Worm (Caenorhabditis elegans): ENCODE measurements around the gene mpz-6.

mpz-6 gene

ce11 chrII:9372991-9373390 is 33.9 kb downstream of the mpz-6 start, which contains the start of gene C06C3.4:
Gene C06C3.4 (plus strand): TSS chrII:9373291.
- TF ChIP-seq pha-4 (tag; optimal IDR thresholded peaks at IDR 0.05) (no peak), somi-1 (GFP tag; optimal IDR thresholded peaks at IDR 0.05) (no peak), mel-28 (tag; optimal IDR thresholded peaks at IDR 0.05; ENCODE audit: borderline replicate concordance) (no peak), lin-26 (GFP tag; IDR thresholded peaks at IDR 0.05) (no peak), madf-10 (tag; optimal IDR thresholded peaks at IDR 0.05) (no peak), ztf-22 (GFP tag; optimal IDR thresholded peaks at IDR 0.05) (no peak), lin-40 (tag; optimal IDR thresholded peaks at IDR 0.05) (no peak), lin-35 (GFP tag; optimal IDR thresholded peaks at IDR 0.05) (no peak), ceh-100 (GFP tag; IDR thresholded peaks at IDR 0.05) (no peak), cebp-2 (GFP tag; IDR thresholded peaks at IDR 0.05) (no peak), B0035.1 (tag; optimal IDR thresholded peaks at IDR 0.05) (no peak), lsy-27 (tag; optimal IDR thresholded peaks at IDR 0.05; ENCODE audit: borderline replicate concordance, insufficient read depth) (no peak), rec-8 (tag; optimal IDR thresholded peaks at IDR 0.05) (no peak), nfyb-1 (GFP tag; IDR thresholded peaks at IDR 0.05) (no peak), F23B12.7 (tag; optimal IDR thresholded peaks at IDR 0.05; ENCODE audit: insufficient read depth) (no peak), hlh-12 (tag; optimal IDR thresholded peaks at IDR 0.05) (no peak), hlh-26 (GFP tag; conservative IDR thresholded peaks at IDR 0.05) (no peak), mes-4 (tag; optimal IDR thresholded peaks at IDR 0.05) (no peak), sptf-2 (GFP tag; optimal IDR thresholded peaks at IDR 0.05) (no peak)

- TF ChIP-seq pbrm-1 (GFP tag; IDR thresholded peaks at IDR 0.05) (no peak), K11D2.4 (GFP tag; IDR thresholded peaks at IDR 0.05) (no peak)
These were observed 34.5 kb downstream of the mpz-6 start, which contains the start of gene C06C3.3 for ce11 chrII:9372393-9372792. Gene C06C3.3 (minus strand): TSS chrII:9372493.

ce11 chrII:9369394-9369793 is 37.5 kb downstream of the mpz-6 start:
- TF ChIP-seq hlh-12 (tag; optimal IDR thresholded peaks at IDR 0.05) (no peak), F23B12.7 (tag; optimal IDR thresholded peaks at IDR 0.05; ENCODE audit: insufficient read depth) (no peak), nfya-1 (tag; optimal IDR thresholded peaks at IDR 0.05; ENCODE audit: borderline replicate concordance, insufficient read depth) (no peak), Y67H2A.10 (GFP tag; conservative IDR thresholded peaks at IDR 0.05) (no peak), nhr-90 (tag; optimal IDR thresholded peaks at IDR 0.05) (no peak), let-526 (GFP tag; IDR thresholded peaks at IDR 0.05) (no peak), hmg-1.2 (GFP tag; IDR thresholded peaks at IDR 0.05) (no peak), nhr-27 (tag; optimal IDR thresholded peaks at IDR 0.05) (no peak), mes-4 (tag; optimal IDR thresholded peaks at IDR 0.05) (no peak), nfya-2 (GFP tag; IDR thresholded peaks at IDR 0.05) (no peak), repo-1 (tag; optimal IDR thresholded peaks at IDR 0.05) (no peak), rec-8 (tag; optimal IDR thresholded peaks at IDR 0.05) (no peak), die-1 (tag; optimal IDR thresholded peaks at IDR 0.05) (no peak), unc-130 (GFP tag; optimal IDR thresholded peaks at IDR 0.05) (no peak), dpff-1 (tag; optimal IDR thresholded peaks at IDR 0.05) (no peak), ZK185.1 (tag; optimal IDR thresholded peaks at IDR 0.05; ENCODE audit: poor library complexity, severe bottlenecking) (no peak)

DNA sequence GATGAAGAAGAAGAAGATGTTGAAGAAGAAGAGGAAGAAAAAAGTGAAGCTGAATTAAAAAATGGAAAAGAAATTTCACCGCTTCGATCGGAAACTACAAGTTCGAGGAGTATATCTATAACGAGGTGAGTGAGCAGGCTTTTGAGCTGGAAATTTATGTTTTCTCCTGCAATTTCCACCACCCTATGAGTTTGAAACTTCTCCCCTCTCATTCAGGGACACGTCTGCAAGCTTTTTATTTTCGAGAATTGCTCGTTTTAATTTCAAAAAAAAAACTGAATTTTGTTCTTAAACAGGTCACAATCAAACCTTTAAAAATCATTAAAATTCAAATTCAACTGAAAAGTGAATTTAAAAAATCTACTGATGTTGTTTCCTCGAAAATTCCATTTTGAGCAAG is 44.7 kb downstream of the mpz-6 start:
- no peak for TF ChIP-seq lag-1 (GFP tag; IDR thresholded peaks at IDR 0.05)

Measured in whole organism, young adult.